Fruit fly (Drosophila melanogaster) whole organism, embryonic: Measurements from ENCODE around the gene UbcE2M.

Experiments used
- Adf1 ChIP-seq: fragments of 200-800 bp; sonication (Bioruptor generic); IDR thresholded peaks from 2 replicates; pipeline ENCODE4 v1.3.6; 2022; ENCODE audit warnings: missing biosample characterization, missing genetic modification characterization
- Asciz ChIP-seq: fragments of 200-800 bp; sonication (Bioruptor generic); optimal IDR thresholded peaks from 2 replicates; lab custom pipeline; 2017; ENCODE audit warnings: missing biosample characterization, mild to moderate bottlenecking, missing genetic modification characterization, missing genetic modification reagents
- CG10209 ChIP-seq: fragments of 200-800 bp; sonication (Bioruptor generic); optimal IDR thresholded peaks from 3 replicates; lab custom pipeline; 2017; ENCODE audit warnings: missing biosample characterization, mild to moderate bottlenecking, missing genetic modification characterization, missing genetic modification reagents
- CG12744 ChIP-seq: fragments of 200-800 bp; sonication (Bioruptor generic); optimal IDR thresholded peaks from 2 replicates; lab custom pipeline; 2016; ENCODE audit warnings: missing biosample characterization, missing genetic modification characterization
- CG12769 ChIP-seq: fragments of 200-800 bp; sonication (Bioruptor generic); optimal IDR thresholded peaks from 2 replicates; lab custom pipeline; 2019; ENCODE audit warnings: missing biosample characterization, mild to moderate bottlenecking, missing genetic modification characterization, moderate library complexity
- CG14667 ChIP-seq: fragments of 200-800 bp; sonication (Bioruptor generic); IDR thresholded peaks from 2 replicates; pipeline ENCODE4 v1.3.6; 2022; ENCODE audit warnings: missing biosample characterization, missing genetic modification characterization
- CG1603 ChIP-seq: fragments of 200-800 bp; sonication (Bioruptor generic); optimal IDR thresholded peaks from 2 replicates; lab custom pipeline; 2019; ENCODE audit warnings: missing biosample characterization, mild to moderate bottlenecking, missing genetic modification characterization, moderate library complexity
- CG16815 ChIP-seq: fragments of 200-800 bp; sonication (Bioruptor generic); optimal IDR thresholded peaks from 3 replicates; lab custom pipeline; 2017; ENCODE audit warnings: missing biosample characterization, mild to moderate bottlenecking, missing genetic modification characterization
- CG17361 ChIP-seq: fragments of 200-800 bp; sonication (Bioruptor generic); IDR thresholded peaks from 3 replicates; pipeline ENCODE4 v1.3.6; 2022; ENCODE audit warnings: missing biosample characterization, missing genetic modification characterization
- CG18476 ChIP-seq: fragments of 200-800 bp; sonication (Bioruptor generic); optimal IDR thresholded peaks from 2 replicates; lab custom pipeline; 2016; ENCODE audit warnings: missing biosample characterization, mild to moderate bottlenecking, missing genetic modification characterization
- CG18599 ChIP-seq: fragments of 200-800 bp; sonication (Bioruptor generic); optimal IDR thresholded peaks from 3 replicates; lab custom pipeline; 2017; ENCODE audit warnings: missing biosample characterization, missing genetic modification characterization, mild to moderate bottlenecking, moderate library complexity, missing genetic modification reagents
- CG2199 ChIP-seq: fragments of 200-800 bp; sonication (Bioruptor generic); IDR thresholded peaks from 3 replicates; pipeline ENCODE4 v1.3.6; 2022; ENCODE audit warnings: missing biosample characterization, missing genetic modification characterization
- CG30403 ChIP-seq: fragments of 200-800 bp; sonication (Bioruptor generic); optimal IDR thresholded peaks from 3 replicates; lab custom pipeline; 2016; ENCODE audit warnings: missing biosample characterization, missing genetic modification characterization
- CG3065 ChIP-seq: fragments of 200-800 bp; sonication (Bioruptor generic); optimal IDR thresholded peaks from 2 replicates; lab custom pipeline; 2016; ENCODE audit warnings: missing biosample characterization, missing genetic modification characterization
- CG33213 ChIP-seq: fragments of 200-800 bp; sonication (Bioruptor generic); optimal IDR thresholded peaks from 3 replicates; lab custom pipeline; 2016; ENCODE audit warnings: missing biosample characterization, missing genetic modification characterization
- CG34376 ChIP-seq: fragments of 200-800 bp; sonication (Bioruptor generic); optimal IDR thresholded peaks from 2 replicates; lab custom pipeline; 2018; ENCODE audit warnings: missing biosample characterization, mild to moderate bottlenecking, missing genetic modification characterization
- CG3726 ChIP-seq: fragments of 200-800 bp; sonication (Bioruptor generic); IDR thresholded peaks from 3 replicates; pipeline ENCODE4, ENCODE4 v1.3.6; 2022; ENCODE audit warnings: missing biosample characterization, missing genetic modification characterization
- CG4707 ChIP-seq: fragments of 200-800 bp; sonication (Bioruptor generic); optimal IDR thresholded peaks from 2 replicates; lab custom pipeline; 2018; ENCODE audit warnings: missing biosample characterization, mild to moderate bottlenecking, missing genetic modification characterization, moderate library complexity
- CG4854 ChIP-seq: fragments of 200-800 bp; sonication (Bioruptor generic); optimal IDR thresholded peaks from 2 replicates; lab custom pipeline; 2016; ENCODE audit warnings: missing biosample characterization, missing genetic modification characterization, inconsistent platforms
- CG6175 ChIP-seq: fragments of 200-800 bp; sonication (Bioruptor generic); IDR thresholded peaks from 3 replicates; pipeline ENCODE4 v1.3.6; 2022; ENCODE audit warnings: missing biosample characterization, missing genetic modification characterization
- CG7745 ChIP-seq: fragments of 200-800 bp; sonication (Bioruptor generic); optimal IDR thresholded peaks from 2 replicates; lab custom pipeline; 2018; ENCODE audit warnings: missing biosample characterization, mild to moderate bottlenecking, missing genetic modification characterization, moderate library complexity
- CG9727 ChIP-seq: fragments of 200-800 bp; sonication (Bioruptor generic); optimal IDR thresholded peaks from 3 replicates; lab custom pipeline; 2017; ENCODE audit warnings: missing biosample characterization, mild to moderate bottlenecking, missing genetic modification characterization
- CG9876 ChIP-seq: fragments of 200-800 bp; sonication (Bioruptor generic); optimal IDR thresholded peaks from 2 replicates; lab custom pipeline; 2016; ENCODE audit warnings: missing biosample characterization, missing genetic modification characterization
- CHES-1-like ChIP-seq: fragments of 200-800 bp; sonication (Bioruptor generic); optimal IDR thresholded peaks from 2 replicates; lab custom pipeline; 2016; ENCODE audit warnings: missing biosample characterization, missing genetic modification characterization
- CTCF ChIP-seq: fragments of 200-800 bp; sonication (Bioruptor generic); optimal IDR thresholded peaks from 2 replicates; lab custom pipeline; 2017; ENCODE audit warnings: missing biosample characterization, mild to moderate bottlenecking, missing genetic modification characterization, moderate library complexity
- Dek ChIP-seq: fragments of 200-800 bp; sonication (Bioruptor generic); optimal IDR thresholded peaks from 3 replicates; lab custom pipeline; 2019; ENCODE audit warnings: missing biosample characterization, mild to moderate bottlenecking, missing genetic modification characterization, moderate library complexity
- Hr78 ChIP-seq, 2 experiments: fragments of 200-800 bp in 1 of 2; fragments of >200 bp in 1 of 2; sonication (Bioruptor generic) in 1 of 2; optimal IDR thresholded peaks; 2 replicates each; lab custom pipeline; 2017 to 2019; ENCODE audit warnings: missing biosample characterization in 2 of 2, missing genetic modification characterization in 2 of 2, mild to moderate bottlenecking in 1 of 2, moderate library complexity in 1 of 2
- Lhr ChIP-seq: fragments of 200-800 bp; sonication (Bioruptor generic); optimal IDR thresholded peaks from 3 replicates; lab custom pipeline; 2017; ENCODE audit warnings: mild to moderate bottlenecking, missing biosample characterization, missing genetic modification reagents, missing genetic modification characterization
- MTF-1 ChIP-seq: fragments of 200-800 bp; sonication (Bioruptor generic); optimal IDR thresholded peaks from 2 replicates; lab custom pipeline; 2018; ENCODE audit warnings: missing biosample characterization, mild to moderate bottlenecking, missing genetic modification characterization, borderline replicate concordance
- Mad ChIP-seq: fragments of 200-800 bp; sonication (Bioruptor generic); optimal IDR thresholded peaks from 2 replicates; lab custom pipeline; 2016; ENCODE audit warnings: missing biosample characterization, missing genetic modification characterization
- Optix ChIP-seq: fragments of 200-800 bp; sonication (Bioruptor generic); IDR thresholded peaks from 3 replicates; pipeline ENCODE4 v1.3.6; 2022; ENCODE audit warnings: missing biosample characterization, missing genetic modification characterization
- Sox102F ChIP-seq: fragments of 200-800 bp; sonication (Bioruptor generic); optimal IDR thresholded peaks from 2 replicates; lab custom pipeline; 2018; ENCODE audit warnings: missing biosample characterization, mild to moderate bottlenecking, missing genetic modification characterization, moderate library complexity
- Tbp ChIP-seq: fragments of >200 bp; optimal IDR thresholded peaks from 2 replicates; lab custom pipeline; 2018; ENCODE audit warnings: missing biosample characterization, missing genetic modification characterization
- Trl ChIP-seq, 3 experiments: fragments of >200 bp in 2 of 3; fragments of 200-800 bp in 1 of 3; sonication (Bioruptor generic) in 1 of 3; optimal IDR thresholded peaks; 2 replicates in 1 of 3; 3 replicates in 2 of 3; lab custom pipeline; 2016 to 2017; ENCODE audit warnings: missing biosample characterization in 1 of 3, missing genetic modification characterization in 1 of 3
- Usf ChIP-seq: fragments of 200-800 bp; sonication (Bioruptor generic); optimal IDR thresholded peaks from 2 replicates; lab custom pipeline; 2017; ENCODE audit warnings: missing genotype, missing biosample characterization, missing genetic modification characterization
- amos ChIP-seq: fragments of 200-800 bp; sonication (Bioruptor generic); IDR thresholded peaks from 2 replicates; pipeline ENCODE4 v1.3.6; 2022; ENCODE audit warnings: missing biosample characterization, missing genetic modification characterization; ENCODE audit not compliant: partially characterized antibody
- ato ChIP-seq: fragments of 200-800 bp; sonication (Bioruptor generic); IDR thresholded peaks from 2 replicates; pipeline ENCODE4 v1.3.6; 2022; ENCODE audit warnings: missing biosample characterization, missing genetic modification characterization; ENCODE audit not compliant: partially characterized antibody
- bowl ChIP-seq: fragments of 200-800 bp; sonication (Bioruptor generic); IDR thresholded peaks from 2 replicates; pipeline ENCODE4 v1.3.6; 2022; ENCODE audit warnings: missing biosample characterization, missing genetic modification characterization
- crol ChIP-seq: fragments of 200-800 bp; sonication (Bioruptor generic); IDR thresholded peaks from 2 replicates; pipeline ENCODE4 v1.3.6; 2022; ENCODE audit warnings: missing biosample characterization, missing genetic modification characterization
- eve ChIP-seq, 2 experiments: fragments of >200 bp; optimal IDR thresholded peaks; 2 replicates each; lab custom pipeline; 2017; ENCODE audit warnings: missing biosample characterization in 2 of 2, missing genetic modification characterization in 2 of 2
- gsb ChIP-seq: fragments of 200-800 bp; sonication (Bioruptor generic); IDR thresholded peaks from 2 replicates; pipeline ENCODE4 v1.3.6; 2022; ENCODE audit warnings: missing biosample characterization, missing genetic modification characterization
- kay ChIP-seq: fragments of 200-800 bp; sonication (Bioruptor generic); optimal IDR thresholded peaks from 2 replicates; lab custom pipeline; 2016; ENCODE audit warnings: missing biosample characterization, missing genetic modification characterization
- nerfin-2 ChIP-seq: fragments of 200-800 bp; sonication (Bioruptor generic); IDR thresholded peaks from 2 replicates; pipeline ENCODE4 v1.3.6; 2022; ENCODE audit warnings: missing biosample characterization, missing genetic modification characterization; ENCODE audit not compliant: partially characterized antibody
- pan ChIP-seq, 4 experiments: fragments of >200 bp in 3 of 4; fragments of 200-800 bp in 1 of 4; sonication (Bioruptor generic) in 1 of 4; optimal IDR thresholded peaks in 3 of 4; IDR thresholded peaks in 1 of 4; 2 replicates each; pipeline versions ENCODE4 v1.3.6 to Lab custom; 2017 to 2022; ENCODE audit warnings: missing biosample characterization in 2 of 4, missing genetic modification characterization in 2 of 4, mixed read lengths in 1 of 4
- row ChIP-seq: fragments of 200-800 bp; sonication (Bioruptor generic); IDR thresholded peaks from 3 replicates; pipeline ENCODE4 v1.3.6; 2022; ENCODE audit warnings: missing biosample characterization, missing genetic modification characterization
- run ChIP-seq: fragments of 200-800 bp; sonication (Bioruptor generic); optimal IDR thresholded peaks from 3 replicates; lab custom pipeline; 2018; ENCODE audit warnings: missing biosample characterization, mild to moderate bottlenecking, missing genetic modification characterization
- slp2 ChIP-seq: fragments of 200-800 bp; sonication (Bioruptor generic); optimal IDR thresholded peaks from 2 replicates; lab custom pipeline; 2016; ENCODE audit warnings: missing biosample characterization, missing genetic modification characterization
- stc ChIP-seq: fragments of 200-800 bp; sonication (Bioruptor generic); IDR thresholded peaks from 2 replicates; pipeline ENCODE4 v1.3.6; 2022; ENCODE audit warnings: missing biosample characterization, missing genetic modification characterization
- toy ChIP-seq: fragments of 200-800 bp; sonication (Bioruptor generic); IDR thresholded peaks from 2 replicates; pipeline ENCODE4 v1.3.6; 2022; ENCODE audit warnings: missing biosample characterization, missing genetic modification characterization

Gene UbcE2M

dm6 chr3L:8177795-8178564 lies 19.8 kb downstream of the UbcE2M start, which contains the start of gene Nmt (continued):
- TF ChIP-seq Dek (tag; lab: Kevin White, UChicago), result peak; percentile 17
- TF ChIP-seq row, result peak; percentile 71
- TF ChIP-seq Usf, result no peak
- TF ChIP-seq CG17361, result no peak
- TF ChIP-seq Hr78 (GFP tag; optimal IDR thresholded peaks at IDR 0.05; lab: Kevin White, UChicago), result peak in 1 of 2 experiments; percentile 18
- no peak for TF ChIP-seq CG18476
- TF ChIP-seq CG3726 (GFP tag; lab: Robert Waterston, UW), result no peak
- no peak for TF ChIP-seq Asciz (GFP tag; lab: Kevin White, UChicago)
- no peak for TF ChIP-seq Tbp
- no peak for TF ChIP-seq Trl (optimal IDR thresholded peaks at IDR 0.05; lab: Kevin White, UChicago)
- no peak for TF ChIP-seq Trl (GFP tag; optimal IDR thresholded peaks at IDR 0.05; lab: Kevin White, UChicago)
- no peak for TF ChIP-seq gsb
- no peak for TF ChIP-seq CG34376 (GFP tag; lab: Kevin White, UChicago)
- no peak for TF ChIP-seq CG4707
- TF ChIP-seq CG4854 (GFP tag; lab: Kevin White, UChicago), result no peak
- peak; percentile 33 for TF ChIP-seq CG1603
- TF ChIP-seq eve (GFP tag; optimal IDR thresholded peaks at IDR 0.05; lab: Kevin White, UChicago), result no peak
- TF ChIP-seq CG16815 (GFP tag; lab: Kevin White, UChicago), result no peak
- no peak for TF ChIP-seq CG9876 (GFP tag; lab: Kevin White, UChicago)
- peak; percentile 51; the same call in 1 of the 2 replicates for TF ChIP-seq nerfin-2
- TF ChIP-seq CG7745, result no peak
- peak; percentile 57 for TF ChIP-seq Sox102F (GFP tag; lab: Kevin White, UChicago)
- TF ChIP-seq amos (GFP tag; lab: Robert Waterston, UW), result peak; percentile 85
- no peak for TF ChIP-seq CG6175
- TF ChIP-seq bowl, result no peak
- no peak for TF ChIP-seq kay (GFP tag; lab: Kevin White, UChicago)
- TF ChIP-seq Adf1 (GFP tag; lab: Robert Waterston, UW), result no peak; the same call in 1 of the 2 replicates
- no peak for TF ChIP-seq run
- TF ChIP-seq CG3065 (GFP tag; lab: Kevin White, UChicago), result no peak
- peak; percentile 36 for TF ChIP-seq CG10209 (GFP tag; lab: Kevin White, UChicago)
- no peak for TF ChIP-seq CG12744 (GFP tag; lab: Kevin White, UChicago)
- no peak for TF ChIP-seq CG18599 (GFP tag; lab: Kevin White, UChicago)
- peak; percentile 46 for TF ChIP-seq CG30403 (GFP tag; lab: Kevin White, UChicago)
- no peak for TF ChIP-seq CG12769
- no peak for TF ChIP-seq Lhr (GFP tag; lab: Kevin White, UChicago)
- TF ChIP-seq Mad (GFP tag; lab: Kevin White, UChicago), result no peak
- no peak for TF ChIP-seq toy (GFP tag; lab: Robert Waterston, UW)
- peak; percentile 70 for TF ChIP-seq ato
- TF ChIP-seq CG9727 (GFP tag; lab: Kevin White, UChicago), result peak; percentile 12
- no peak for TF ChIP-seq CTCF (GFP tag; lab: Kevin White, UChicago)
- TF ChIP-seq stc, result no peak
- no peak for TF ChIP-seq CG2199 (GFP tag; lab: Robert Waterston, UW)
- TF ChIP-seq MTF-1, result no peak
- no peak for TF ChIP-seq CG33213 (GFP tag; lab: Kevin White, UChicago)
- no peak for TF ChIP-seq slp2 (GFP tag; lab: Kevin White, UChicago)
- TF ChIP-seq pan (optimal IDR thresholded peaks at IDR 0.05; lab: Kevin White, UChicago), result no peak
- TF ChIP-seq pan (GFP tag; optimal IDR thresholded peaks at IDR 0.05 in 1 of 2, IDR thresholded peaks at IDR 0.05 in 1 of 2), result no peak
- TF ChIP-seq crol (GFP tag; lab: Robert Waterston, UW), result no peak
- TF ChIP-seq CHES-1-like, result peak; percentile 3
- TF ChIP-seq Optix (GFP tag; lab: Robert Waterston, UW), result no peak
- peak; percentile 36; the same call in 1 of the 2 replicates for TF ChIP-seq CG14667 (GFP tag; lab: Robert Waterston, UW)
